Worm (Caenorhabditis elegans): ENCODE measurements around the gene F14H12.3.

DNA sequence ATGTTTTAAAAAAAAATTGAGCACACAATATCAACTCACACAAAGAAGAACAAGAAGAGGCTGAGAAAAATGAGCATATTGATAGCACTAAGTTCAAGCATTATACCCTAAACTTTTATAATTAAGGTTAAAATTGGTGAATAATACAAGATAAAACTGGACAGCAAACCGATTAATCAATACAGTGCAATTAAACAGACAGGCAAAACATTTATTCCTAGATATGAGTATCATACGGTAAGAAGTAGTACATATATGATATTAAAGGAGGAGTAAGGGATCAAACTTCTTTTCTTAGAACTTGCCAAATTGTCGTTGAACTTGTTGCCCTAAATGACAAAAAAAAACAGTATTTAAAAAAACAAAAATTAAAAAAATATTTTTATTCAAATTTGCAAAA, 28.0 kb downstream of the F14H12.3 start, which contains the start of gene R160.14:
- TF ChIP-seq cog-1 (tag; optimal IDR thresholded peaks at IDR 0.05) (no peak), T22C8.4 (GFP tag; IDR thresholded peaks at IDR 0.05) (no peak), tab-1 (GFP tag; IDR thresholded peaks at IDR 0.05) (no peak), ztf-23 (GFP tag; IDR thresholded peaks at IDR 0.05) (no peak), med-1 (GFP tag; optimal IDR thresholded peaks at IDR 0.05; ENCODE audit: insufficient read depth) (no peak), flt-1 (GFP tag; IDR thresholded peaks at IDR 0.05) (no peak), ztf-29 (GFP tag; IDR thresholded peaks at IDR 0.05) (no peak), ref-1 (GFP tag; conservative IDR thresholded peaks at IDR 0.05) (no peak)
